Worm (Caenorhabditis elegans) whole organism, young adult: ENCODE results near the gene C44B11.4.

Source experiments
- B0019.2 ChIP-seq: fragments of 200-800 bp; sonication (Bioruptor generic); conservative IDR thresholded peaks from 2 replicates; pipeline ENCODE4 v1.3.6; 2022; ENCODE audit warnings: missing genetic modification reagents, missing genetic modification characterization, missing compliant biosample characterization
- B0261.1 ChIP-seq: sonication (generic microtip); optimal IDR thresholded peaks from 2 replicates; lab custom pipeline; 2016; ENCODE audit warnings: mild to moderate bottlenecking, missing genetic modification characterization, moderate library complexity, missing compliant biosample characterization
- D2030.7 ChIP-seq: fragments of 200-800 bp; sonication (Bioruptor generic); IDR thresholded peaks from 2 replicates; pipeline ENCODE4 v1.3.6; 2022; ENCODE audit warnings: missing genetic modification reagents, missing genetic modification characterization, missing compliant biosample characterization
- F10E7.11 ChIP-seq: sonication (generic microtip); optimal IDR thresholded peaks from 2 replicates; lab custom pipeline; 2017; ENCODE audit warnings: mild to moderate bottlenecking, missing genetic modification characterization, moderate library complexity, missing compliant biosample characterization
- F22D6.2 ChIP-seq: sonication (generic microtip); optimal IDR thresholded peaks from 2 replicates; lab custom pipeline; 2016; ENCODE audit warnings: mild to moderate bottlenecking, missing genetic modification characterization, missing compliant biosample characterization
- F39B2.1 ChIP-seq: fragments of 200-800 bp; sonication (Bioruptor generic); IDR thresholded peaks from 2 replicates; pipeline ENCODE4 v1.3.6; 2022; ENCODE audit warnings: missing genetic modification reagents, missing genetic modification characterization, missing compliant biosample characterization
- F52B5.7 ChIP-seq: sonication (generic microtip); optimal IDR thresholded peaks from 2 replicates; lab custom pipeline; 2016; ENCODE audit warnings: mild to moderate bottlenecking, missing genetic modification characterization, missing compliant biosample characterization
- F55B11.4 ChIP-seq: sonication (generic microtip); optimal IDR thresholded peaks from 2 replicates; lab custom pipeline; 2016; ENCODE audit warnings: missing compliant biosample characterization, missing genetic modification characterization, borderline replicate concordance; ENCODE audit not compliant: insufficient read depth
- F57A8.1 ChIP-seq: fragments of 200-800 bp; sonication (Bioruptor generic); optimal IDR thresholded peaks from 2 replicates; lab custom pipeline; 2018; ENCODE audit warnings: mild to moderate bottlenecking, missing genetic modification characterization, moderate library complexity, missing compliant biosample characterization
- F57C9.4 ChIP-seq: sonication (generic microtip); optimal IDR thresholded peaks from 2 replicates; lab custom pipeline; 2017; ENCODE audit warnings: mild to moderate bottlenecking, missing genetic modification characterization, missing compliant biosample characterization
- K11D2.4 ChIP-seq: fragments of 200-800 bp; sonication (Bioruptor generic); IDR thresholded peaks from 2 replicates; pipeline ENCODE4 v1.3.6; 2022; ENCODE audit warnings: missing genetic modification reagents, missing genetic modification characterization, missing compliant biosample characterization
- K12H6.12 ChIP-seq: fragments of 200-800 bp; sonication (Bioruptor generic); optimal IDR thresholded peaks from 2 replicates; lab custom pipeline; 2018; ENCODE audit warnings: mild to moderate bottlenecking, missing genetic modification characterization, missing compliant biosample characterization
- T07F8.4 ChIP-seq: sonication (generic microtip); optimal IDR thresholded peaks from 2 replicates; lab custom pipeline; 2016; ENCODE audit warnings: mild to moderate bottlenecking, missing genetic modification characterization, moderate library complexity, missing compliant biosample characterization
- Y53F4B.3 ChIP-seq: fragments of 200-800 bp; sonication (Bioruptor generic); IDR thresholded peaks from 2 replicates; pipeline ENCODE4 v1.3.6; 2022; ENCODE audit warnings: missing genetic modification reagents, missing genetic modification characterization, missing compliant biosample characterization
- aptf-2 ChIP-seq: fragments of 200-800 bp; sonication (Bioruptor generic); conservative IDR thresholded peaks from 2 replicates; pipeline ENCODE4 v1.3.6; 2022; ENCODE audit warnings: missing genetic modification reagents, missing genetic modification characterization, missing compliant biosample characterization
- attf-5 ChIP-seq: fragments of 200-800 bp; sonication (Bioruptor generic); optimal IDR thresholded peaks from 2 replicates; lab custom pipeline; 2018; ENCODE audit warnings: mild to moderate bottlenecking, missing genetic modification characterization, missing compliant biosample characterization
- attf-6 ChIP-seq: fragments of 200-800 bp; sonication (Bioruptor generic); IDR thresholded peaks from 2 replicates; pipeline ENCODE4 v1.3.6; 2022; ENCODE audit warnings: missing genetic modification reagents, missing genetic modification characterization, missing compliant biosample characterization
- ceh-100 ChIP-seq: fragments of 200-800 bp; sonication (Bioruptor generic); IDR thresholded peaks from 2 replicates; pipeline ENCODE4 v1.3.6; 2022; ENCODE audit warnings: missing genetic modification reagents, missing genetic modification characterization, missing compliant biosample characterization
- ceh-79 ChIP-seq: sonication (generic microtip); optimal IDR thresholded peaks from 2 replicates; lab custom pipeline; 2017; ENCODE audit warnings: mild to moderate bottlenecking, missing genetic modification characterization, missing compliant biosample characterization
- dpl-1 ChIP-seq: fragments of 150-350 bp; optimal IDR thresholded peaks from 2 replicates; lab custom pipeline; 2014; ENCODE audit warnings: missing biosample characterization, missing genetic modification reagents, missing genetic modification characterization
- hlh-12 ChIP-seq: sonication (generic microtip); optimal IDR thresholded peaks from 2 replicates; lab custom pipeline; 2016; ENCODE audit warnings: missing genetic modification characterization, missing compliant biosample characterization
- hmg-1.2 ChIP-seq: fragments of 200-800 bp; sonication (Bioruptor generic); IDR thresholded peaks from 2 replicates; pipeline ENCODE4 v1.3.6; 2022; ENCODE audit warnings: missing genetic modification reagents, missing genetic modification characterization, missing compliant biosample characterization
- lag-1 ChIP-seq: fragments of 200-800 bp; sonication (Bioruptor generic); IDR thresholded peaks from 2 replicates; pipeline ENCODE4 v1.3.6; 2022; ENCODE audit warnings: missing genetic modification reagents, missing genetic modification characterization, missing compliant biosample characterization
- let-607 ChIP-seq, 2 experiments: fragments of 200-800 bp in 1 of 2; sonication (Bioruptor generic) in 1 of 2; sonication (generic microtip) in 1 of 2; optimal IDR thresholded peaks; 2 replicates each; lab custom pipeline; 2016 to 2018; ENCODE audit warnings: mild to moderate bottlenecking in 2 of 2, missing compliant biosample characterization in 2 of 2, missing genetic modification characterization in 2 of 2, moderate library complexity in 2 of 2, missing genotype in 1 of 2
- lin-26 ChIP-seq: fragments of 200-800 bp; sonication (Bioruptor generic); IDR thresholded peaks from 2 replicates; pipeline ENCODE4 v1.3.6; 2022; ENCODE audit warnings: missing genetic modification reagents, missing genetic modification characterization, missing compliant biosample characterization
- madf-10 ChIP-seq: sonication (generic microtip); optimal IDR thresholded peaks from 2 replicates; lab custom pipeline; 2016; ENCODE audit warnings: mild to moderate bottlenecking, missing genetic modification characterization, missing compliant biosample characterization
- madf-6 ChIP-seq: fragments of 200-800 bp; sonication (Bioruptor generic); IDR thresholded peaks from 2 replicates; pipeline ENCODE4 v1.3.6; 2022; ENCODE audit warnings: missing genetic modification reagents, missing genetic modification characterization, missing compliant biosample characterization
- madf-8 ChIP-seq: fragments of 200-800 bp; sonication (Bioruptor generic); conservative IDR thresholded peaks from 2 replicates; pipeline ENCODE4 v1.3.6; 2022; ENCODE audit warnings: missing genetic modification reagents, missing genetic modification characterization, missing compliant biosample characterization
- nfyb-1 ChIP-seq: fragments of 200-800 bp; sonication (Bioruptor generic); IDR thresholded peaks from 2 replicates; pipeline ENCODE4 v1.3.6; 2022; ENCODE audit warnings: missing genetic modification reagents, missing genetic modification characterization, missing compliant biosample characterization
- rcor-1 ChIP-seq: fragments of 200-800 bp; sonication (Bioruptor generic); IDR thresholded peaks from 2 replicates; pipeline ENCODE4 v1.3.6; 2022; ENCODE audit warnings: missing genetic modification reagents, missing genetic modification characterization, missing compliant biosample characterization
- rec-8 ChIP-seq, 2 experiments: sonication (generic microtip); optimal IDR thresholded peaks; 2 replicates each; lab custom pipeline; 2016; ENCODE audit warnings: mild to moderate bottlenecking in 2 of 2, missing genetic modification characterization in 2 of 2, missing genetic modification reagents in 2 of 2, missing genotype in 2 of 2, missing biosample characterization in 1 of 2, missing compliant biosample characterization in 1 of 2, moderate library complexity in 1 of 2
- repo-1 ChIP-seq: sonication (generic microtip); optimal IDR thresholded peaks from 2 replicates; lab custom pipeline; 2017; ENCODE audit warnings: mild to moderate bottlenecking, missing genetic modification characterization, missing compliant biosample characterization
- rpc-1 ChIP-seq, 2 experiments: fragments of 150-350 bp in 1 of 2; sonication (generic microtip) in 1 of 2; optimal IDR thresholded peaks; 2 replicates each; lab custom pipeline; 2014 to 2018; ENCODE audit warnings: missing biosample characterization in 1 of 2, missing genetic modification characterization in 1 of 2, missing genetic modification reagents in 1 of 2, missing genotype in 1 of 2
- sdz-38 ChIP-seq: sonication (generic microtip); optimal IDR thresholded peaks from 2 replicates; lab custom pipeline; 2016; ENCODE audit warnings: missing genotype, missing genetic modification characterization, missing compliant biosample characterization
- sea-2 ChIP-seq: fragments of 200-800 bp; sonication (Bioruptor generic); IDR thresholded peaks from 2 replicates; pipeline ENCODE4 v1.3.6; 2022; ENCODE audit warnings: missing genetic modification characterization, missing compliant biosample characterization
- snpc-3.4 ChIP-seq: sonication (generic microtip); optimal IDR thresholded peaks from 2 replicates; lab custom pipeline; 2017; ENCODE audit warnings: missing genetic modification characterization, mild to moderate bottlenecking, missing compliant biosample characterization, antibody characterized with exemption, moderate library complexity, missing genotype, missing genetic modification reagents
- snpc-4 ChIP-seq, 5 experiments: fragments of 150-350 bp in 1 of 5; sonication (generic microtip) in 4 of 5; optimal IDR thresholded peaks; 2 replicates each; lab custom pipeline; 2014 to 2018; ENCODE audit warnings: missing genetic modification characterization in 5 of 5, missing biosample characterization in 3 of 5, antibody characterized with exemption in 2 of 5, mild to moderate bottlenecking in 2 of 5, missing compliant biosample characterization in 2 of 5, missing genotype in 2 of 5, moderate library complexity in 2 of 5, missing genetic modification reagents in 1 of 5
- tbp1 ChIP-seq: fragments of 200-800 bp; sonication (Bioruptor generic); optimal IDR thresholded peaks from 2 replicates; lab custom pipeline; 2018; ENCODE audit warnings: mild to moderate bottlenecking, missing genetic modification characterization, missing compliant biosample characterization
- tlf-1 ChIP-seq: fragments of 200-800 bp; sonication (Bioruptor generic); optimal IDR thresholded peaks from 2 replicates; lab custom pipeline; 2018; ENCODE audit warnings: mild to moderate bottlenecking, missing genetic modification characterization, missing compliant biosample characterization
- xnd-1 ChIP-seq: sonication (generic microtip); optimal IDR thresholded peaks from 2 replicates; lab custom pipeline; 2016; ENCODE audit warnings: missing genotype, missing genetic modification reagents, missing genetic modification characterization, missing compliant biosample characterization

C44B11.4 gene

DNA sequence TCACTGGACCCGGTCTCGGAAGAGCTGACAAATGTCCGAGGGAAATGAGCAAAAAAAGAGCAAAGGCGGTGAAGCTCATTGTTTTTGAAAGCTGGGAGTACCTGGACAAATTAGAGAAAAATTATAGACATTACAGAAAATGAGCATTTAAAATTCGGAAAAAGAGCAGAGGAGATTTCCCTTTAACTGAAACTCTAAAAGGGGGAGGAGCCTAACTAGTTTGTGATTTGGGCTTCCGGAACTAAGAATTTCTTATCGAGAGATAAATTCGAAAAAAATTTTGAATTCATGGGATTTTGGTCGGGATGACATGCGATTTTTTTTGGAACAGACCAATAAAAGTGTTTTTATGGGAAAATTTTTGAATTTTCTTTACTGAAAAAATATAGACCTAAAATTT lies at the start of gene C44B11.4:
Gene C44B11.4, minus strand, starts transcription at position 101 of the 400 bp plus-strand sequence.
- no peak for TF ChIP-seq K12H6.12 (tag; lab: Kevin White, UChicago)
- TF ChIP-seq F52B5.7 (tag; lab: Kevin White, UChicago): no peak
- TF ChIP-seq B0019.2 (GFP tag; lab: Robert Waterston, UW): no peak
- no peak for TF ChIP-seq F22D6.2 (tag; lab: Kevin White, UChicago)
- no peak for TF ChIP-seq Y53F4B.3
- no peak for TF ChIP-seq rpc-1 (optimal IDR thresholded peaks at IDR 0.05; lab: Kevin White, UChicago)
- TF ChIP-seq rpc-1 (tag; optimal IDR thresholded peaks at IDR 0.05; lab: Kevin White, UChicago): no peak
- TF ChIP-seq F55B11.4 (tag; lab: Kevin White, UChicago): no peak
- TF ChIP-seq let-607 (tag; optimal IDR thresholded peaks at IDR 0.05; lab: Kevin White, UChicago): no peak
- no peak for TF ChIP-seq madf-10 (tag; lab: Kevin White, UChicago)
- no peak for TF ChIP-seq lag-1 (GFP tag; lab: Robert Waterston, UW)
- no peak for TF ChIP-seq sdz-38 (tag; lab: Kevin White, UChicago)
- no peak for TF ChIP-seq K11D2.4 (GFP tag; lab: Robert Waterston, UW)
- TF ChIP-seq repo-1 (tag; lab: Kevin White, UChicago): no peak
- TF ChIP-seq tlf-1 (GFP tag; lab: Kevin White, UChicago): no peak
- no peak for TF ChIP-seq dpl-1
- TF ChIP-seq madf-8: no peak

DNA sequence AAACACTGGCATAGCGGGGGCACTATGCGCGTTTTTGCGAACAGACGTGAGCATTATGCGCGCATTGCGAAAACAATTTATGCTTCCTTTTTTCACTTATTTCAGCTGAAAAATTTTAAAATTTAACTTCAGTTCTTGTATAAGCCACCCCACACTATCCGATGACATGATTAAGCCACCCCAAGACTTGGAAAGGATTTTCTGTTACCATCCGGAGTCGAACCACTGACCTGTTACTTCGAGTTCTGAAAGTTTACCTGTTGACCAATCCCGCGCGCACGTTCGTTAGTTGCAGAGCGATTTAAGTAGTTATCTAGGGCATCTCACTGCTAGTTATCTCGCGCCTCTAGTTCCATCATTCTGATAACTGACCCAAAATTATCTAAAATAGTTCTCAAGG lies 48.9 kb upstream of the C44B11.4 start:
- TF ChIP-seq madf-6 (GFP tag; lab: Robert Waterston, UW) (peak; percentile 22; the same call in 1 of the 2 replicates), lin-26 (GFP tag; lab: Robert Waterston, UW) (peak; percentile 57; the same call in 1 of the 2 replicates), attf-6 (GFP tag; lab: Robert Waterston, UW) (0 out of 2 replicates have a peak, but pooled peaks have one; percentile 59), rcor-1 (0 out of 2 replicates have a peak, but pooled peaks have one; percentile 13), D2030.7 (GFP tag; lab: Robert Waterston, UW) (0 out of 2 replicates have a peak, but pooled peaks have one; percentile 14), hmg-1.2 (GFP tag; lab: Robert Waterston, UW) (0 out of 2 replicates have a peak, but pooled peaks have one; percentile 7)

DNA sequence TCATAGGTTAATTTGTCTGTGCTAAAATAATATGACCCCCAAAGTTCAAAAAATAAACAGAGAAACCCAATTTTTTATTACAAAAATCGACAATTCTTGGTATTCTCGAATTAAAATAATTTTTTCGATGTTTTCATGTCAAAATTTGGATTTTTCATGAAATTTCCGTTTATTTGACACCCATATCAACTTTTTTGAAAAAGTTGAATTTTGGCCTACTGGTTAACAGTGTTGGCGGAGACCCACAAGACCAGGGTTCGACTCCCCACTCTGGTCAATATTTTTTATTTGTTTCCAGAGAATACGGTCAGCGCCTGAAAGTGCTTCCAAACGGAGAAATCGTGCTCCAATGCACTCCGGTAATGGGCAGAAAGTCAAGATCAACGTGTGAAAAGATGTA lies 48.2 kb upstream of the C44B11.4 start:
- TF ChIP-seq F39B2.1 (no peak), rpc-1 (optimal IDR thresholded peaks at IDR 0.05; lab: Kevin White, UChicago) (peak; percentile 47), rpc-1 (tag; optimal IDR thresholded peaks at IDR 0.05; lab: Kevin White, UChicago) (peak; percentile 76), rec-8 (tag; optimal IDR thresholded peaks at IDR 0.05; lab: Kevin White, UChicago) (peak in 1 of 2 experiments; percentile 34), lin-26 (GFP tag; lab: Robert Waterston, UW) (peak; percentile 33; the same call in 1 of the 2 replicates), snpc-3.4 (tag; lab: Kevin White, UChicago) (no peak), B0019.2 (GFP tag; lab: Robert Waterston, UW) (no peak), aptf-2 (GFP tag; lab: Robert Waterston, UW) (no peak), ceh-100 (GFP tag; lab: Robert Waterston, UW) (no peak), F57A8.1 (GFP tag; lab: Kevin White, UChicago) (no peak), nfyb-1 (GFP tag; lab: Robert Waterston, UW) (no peak), madf-6 (GFP tag; lab: Robert Waterston, UW) (no peak), hmg-1.2 (GFP tag; lab: Robert Waterston, UW) (0 out of 2 replicates have a peak, but pooled peaks have one; percentile 19), B0261.1 (tag; lab: Kevin White, UChicago) (peak; percentile 63), tbp1 (GFP tag; lab: Kevin White, UChicago) (peak; percentile 83)

DNA sequence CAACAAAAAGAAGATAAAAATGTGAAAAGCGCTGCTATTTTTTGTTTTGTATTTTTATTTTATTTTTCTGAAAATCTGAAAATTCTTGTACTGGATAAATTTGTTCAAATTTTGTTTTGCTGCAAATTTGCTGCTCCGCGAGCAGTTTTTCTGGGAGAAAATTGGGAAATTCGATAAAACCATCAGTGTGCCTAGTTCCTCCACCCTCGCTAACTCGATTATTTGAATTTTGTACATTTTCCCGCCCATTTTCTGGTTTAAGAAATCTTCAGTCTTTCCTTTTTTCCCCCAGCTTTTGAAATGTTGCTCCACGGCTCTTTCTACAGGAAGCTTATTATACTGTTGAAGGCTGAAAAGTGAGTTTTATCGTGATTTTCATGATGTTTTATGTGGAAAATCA lies 47.6 kb upstream of the C44B11.4 start, which contains the start of gene R148.8:
Gene R148.8, plus strand, starts transcription at position 301 of the 400 bp plus-strand sequence.
- TF ChIP-seq attf-5 (no peak), snpc-4 (GFP tag; optimal IDR thresholded peaks at IDR 0.05; lab: Kevin White, UChicago) (no peak), snpc-4 (tag; optimal IDR thresholded peaks at IDR 0.05; lab: Kevin White, UChicago) (no peak), sea-2 (GFP tag; lab: Robert Waterston, UW) (no peak), F39B2.1 (no peak), F57C9.4 (tag; lab: Kevin White, UChicago) (no peak), ceh-79 (no peak), F10E7.11 (tag; lab: Kevin White, UChicago) (no peak), tbp1 (GFP tag; lab: Kevin White, UChicago) (no peak), T07F8.4 (tag; lab: Kevin White, UChicago) (no peak), hlh-12 (no peak), xnd-1 (tag; lab: Kevin White, UChicago) (no peak)
